Worm (Caenorhabditis elegans): Measurements from ENCODE around the gene cal-5.

ce11 chrX:5027923-5028592 lies 49.7 kb downstream of the cal-5 start:
- TF ChIP-seq snpc-4 (tag; optimal IDR thresholded peaks at IDR 0.05) (no peak), ceh-82 (tag; optimal IDR thresholded peaks at IDR 0.05) (no peak), ztf-4 (tag; optimal IDR thresholded peaks at IDR 0.05) (no peak), jun-1 (tag; optimal IDR thresholded peaks at IDR 0.05) (no peak), elt-1 (tag; optimal IDR thresholded peaks at IDR 0.05) (no peak), nhr-237 (tag; optimal IDR thresholded peaks at IDR 0.05) (no peak), nhr-43 (tag; optimal IDR thresholded peaks at IDR 0.05; ENCODE audit: poor library complexity, severe bottlenecking) (no peak), egl-27 (tag; optimal IDR thresholded peaks at IDR 0.05) (no peak), lin-15B (tag; optimal IDR thresholded peaks at IDR 0.05) (no peak), nhr-25 (tag; optimal IDR thresholded peaks at IDR 0.05) (no peak), fkh-2 (tag; optimal IDR thresholded peaks at IDR 0.05) (no peak), zag-1 (tag; optimal IDR thresholded peaks at IDR 0.05) (no peak), ZK546.5 (tag; optimal IDR thresholded peaks at IDR 0.05) (no peak)

All from whole organism, L3 larva.